Worm (Caenorhabditis elegans): ENCODE measurements around the gene ptp-2.

The ptp-2 gene

ce11 chrII:5957803-5958367, 39.4 kb downstream of the ptp-2 start (continued):
- TF ChIP-seq unc-62 (GFP tag; optimal IDR thresholded peaks at IDR 0.05 in 1 of 2) = no peak
- no peak for TF ChIP-seq unc-62 (tag; optimal IDR thresholded peaks at IDR 0.05)
- no peak for TF ChIP-seq pqm-1 (tag; optimal IDR thresholded peaks at IDR 0.05)
- TF ChIP-seq ceh-28 (tag; optimal IDR thresholded peaks at IDR 0.05) = no peak
- TF ChIP-seq vab-7 (GFP tag; IDR thresholded peaks at IDR 0.05) = no peak

- no peak for TF ChIP-seq arid-1 (GFP tag; conservative IDR thresholded peaks at IDR 0.05)
- TF ChIP-seq nhr-11 (tag; optimal IDR thresholded peaks at IDR 0.05) = peak; percentile 44
Measured at ce11 chrII:5959575-5960119, 41.2 kb downstream of the ptp-2 start.

ce11 chrII:5961317-5961716, 42.9 kb downstream of the ptp-2 start, which contains the start of gene B0034.7:
B0034.7 (plus strand) TSS chrII:5961617.
- no peak for TF ChIP-seq zag-1 (tag; optimal IDR thresholded peaks at IDR 0.05)
- no peak for TF ChIP-seq unc-39 (tag; optimal IDR thresholded peaks at IDR 0.05)
- no peak for TF ChIP-seq lir-3 (tag; optimal IDR thresholded peaks at IDR 0.05)
- no peak for TF ChIP-seq ama-1 (optimal IDR thresholded peaks at IDR 0.05)
- no peak for TF ChIP-seq daf-8 (GFP tag; IDR thresholded peaks at IDR 0.05)
- no peak for TF ChIP-seq dmd-9 (GFP tag; IDR thresholded peaks at IDR 0.05)
- no peak for TF ChIP-seq Y5F2A.4 (GFP tag; optimal IDR thresholded peaks at IDR 0.05)
- no peak for TF ChIP-seq aha-1 (tag)

- peak in 1 of 2 experiments; percentile 94 for TF ChIP-seq unc-62 (GFP tag; optimal IDR thresholded peaks at IDR 0.05 in 1 of 2)
- no peak for TF ChIP-seq unc-62 (tag; optimal IDR thresholded peaks at IDR 0.05)
- peak in 1 of 2 experiments; percentile 14 for TF ChIP-seq lsy-2 (tag; optimal IDR thresholded peaks at IDR 0.05)
- TF ChIP-seq fos-1 (tag; optimal IDR thresholded peaks at IDR 0.05) = no peak
- TF ChIP-seq ceh-44 (GFP tag; IDR thresholded peaks at IDR 0.05) = no peak
- peak; percentile 5 for TF ChIP-seq hlh-11 (tag; optimal IDR thresholded peaks at IDR 0.05)
- peak; percentile 9 for TF ChIP-seq rbr-2 (tag; optimal IDR thresholded peaks at IDR 0.05)
- TF ChIP-seq nhr-102 (tag; optimal IDR thresholded peaks at IDR 0.05) = no peak
- TF ChIP-seq F44E2.7 (GFP tag; IDR thresholded peaks at IDR 0.05) = no peak
- peak; percentile 9 for TF ChIP-seq fkh-10 (GFP tag; optimal IDR thresholded peaks at IDR 0.05)
- peak; percentile 33 for TF ChIP-seq hlh-30 (tag; optimal IDR thresholded peaks at IDR 0.05; ENCODE audit: insufficient read depth)
Measured at ce11 chrII:5962343-5962742, 43.9 kb downstream of the ptp-2 start.

- TF ChIP-seq egl-27 (tag; optimal IDR thresholded peaks at IDR 0.05) (no peak), aha-1 (tag) (peak; percentile 82)
Measured at ce11 chrII:5964962-5965361, 46.5 kb downstream of the ptp-2 start.

ce11 chrII:5966637-5967036, 48.2 kb downstream of the ptp-2 start:
- TF ChIP-seq hlh-30 (tag; optimal IDR thresholded peaks at IDR 0.05; ENCODE audit: insufficient read depth) (peak; percentile 7), aly-2 (tag; optimal IDR thresholded peaks at IDR 0.05) (no peak), mdl-1 (tag; optimal IDR thresholded peaks at IDR 0.05) (no peak), lsy-2 (tag; optimal IDR thresholded peaks at IDR 0.05) (peak in 1 of 2 experiments; percentile 44), unc-62 (GFP tag; optimal IDR thresholded peaks at IDR 0.05 in 1 of 2) (peak in 1 of 2 experiments; percentile 37), unc-62 (tag; optimal IDR thresholded peaks at IDR 0.05) (no peak), fkh-10 (GFP tag; optimal IDR thresholded peaks at IDR 0.05) (peak; percentile 24), mep-1 (tag; optimal IDR thresholded peaks at IDR 0.05) (peak; percentile 4), mxl-2 (GFP tag; conservative IDR thresholded peaks at IDR 0.05) (no peak), madf-5 (GFP tag; IDR thresholded peaks at IDR 0.05) (no peak), Y75B8A.6 (GFP tag; IDR thresholded peaks at IDR 0.05) (no peak), hmg-1.1 (GFP tag; IDR thresholded peaks at IDR 0.05) (peak; percentile 31; the same call in 1 of the 2 replicates), aha-1 (tag) (peak; percentile 9), nhr-111 (GFP tag; optimal IDR thresholded peaks at IDR 0.05) (no peak)
